Fruit fly (Drosophila melanogaster) whole organism, embryonic: Measurements from ENCODE around the gene CG11263.

ENCODE experiments used
- Atf6 ChIP-seq: fragments of 200-800 bp; sonication (Bioruptor generic); IDR thresholded peaks from 2 replicates; pipeline ENCODE4 v1.3.6; 2022; ENCODE audit warnings: missing biosample characterization, missing genetic modification characterization
- BEAF-32 ChIP-seq: fragments of 200-800 bp; sonication (Bioruptor generic); optimal IDR thresholded peaks from 3 replicates; lab custom pipeline; 2017; ENCODE audit warnings: missing biosample characterization, missing genetic modification characterization, mild to moderate bottlenecking, moderate library complexity, missing genetic modification reagents
- Bgb ChIP-seq: fragments of 200-800 bp; sonication (Bioruptor generic); IDR thresholded peaks from 2 replicates; pipeline ENCODE4 v1.3.6; 2022; ENCODE audit warnings: missing biosample characterization, missing genetic modification characterization; ENCODE audit not compliant: partially characterized antibody
- CG10267 ChIP-seq: fragments of 200-800 bp; sonication (Bioruptor generic); optimal IDR thresholded peaks from 2 replicates; lab custom pipeline; 2018; ENCODE audit warnings: missing biosample characterization, mild to moderate bottlenecking, missing genetic modification characterization, moderate library complexity
- CG10321 ChIP-seq: fragments of 200-800 bp; sonication (Bioruptor generic); IDR thresholded peaks from 2 replicates; pipeline ENCODE4 v1.3.6; 2022; ENCODE audit warnings: missing biosample characterization, missing genetic modification characterization
- CG10543 ChIP-seq: fragments of 200-800 bp; sonication (Bioruptor generic); optimal IDR thresholded peaks from 3 replicates; lab custom pipeline; 2017; ENCODE audit warnings: missing biosample characterization, mild to moderate bottlenecking, missing genetic modification characterization, moderate library complexity
- CG14965 ChIP-seq: fragments of 200-800 bp; sonication (Bioruptor generic); optimal IDR thresholded peaks from 2 replicates; lab custom pipeline; 2016; ENCODE audit warnings: missing biosample characterization, missing genetic modification characterization, borderline replicate concordance
- CG15479 ChIP-seq: fragments of 200-800 bp; sonication (Bioruptor generic); optimal IDR thresholded peaks from 3 replicates; lab custom pipeline; 2019; ENCODE audit warnings: missing biosample characterization, mild to moderate bottlenecking, missing genetic modification characterization, moderate library complexity
- CG15514 ChIP-seq: fragments of 200-800 bp; sonication (Bioruptor generic); optimal IDR thresholded peaks from 3 replicates; lab custom pipeline; 2017; ENCODE audit warnings: missing biosample characterization, missing genetic modification characterization, mild to moderate bottlenecking, moderate library complexity, missing genetic modification reagents
- CG16863 ChIP-seq: fragments of 200-800 bp; sonication (Bioruptor generic); optimal IDR thresholded peaks from 3 replicates; lab custom pipeline; 2016; ENCODE audit warnings: missing biosample characterization, missing genetic modification characterization
- CG17829 ChIP-seq: fragments of 200-800 bp; optimal IDR thresholded peaks from 2 replicates; lab custom pipeline; 2019; ENCODE audit warnings: missing biosample characterization, mild to moderate bottlenecking, missing genetic modification characterization, moderate library complexity
- CG3847 ChIP-seq: fragments of 200-800 bp; sonication (Bioruptor generic); IDR thresholded peaks from 2 replicates; pipeline ENCODE4 v1.3.6; 2022; ENCODE audit warnings: missing biosample characterization, missing genetic modification characterization
- CG42726 ChIP-seq: fragments of 200-800 bp; sonication (Bioruptor generic); IDR thresholded peaks from 2 replicates; pipeline ENCODE4 v1.3.6; 2022; ENCODE audit warnings: missing biosample characterization, missing genetic modification characterization; ENCODE audit not compliant: partially characterized antibody
- CG8290 ChIP-seq, 3 experiments: fragments of 200-800 bp; sonication (Bioruptor generic); optimal IDR thresholded peaks; 2 replicates each; lab custom pipeline; 2016 to 2019; ENCODE audit warnings: missing biosample characterization in 3 of 3, missing genetic modification characterization in 3 of 3, mild to moderate bottlenecking in 2 of 3, moderate library complexity in 1 of 3
- CG8359 ChIP-seq: fragments of 200-800 bp; sonication (Bioruptor generic); optimal IDR thresholded peaks from 2 replicates; lab custom pipeline; 2017; ENCODE audit warnings: missing biosample characterization, mild to moderate bottlenecking, missing genetic modification characterization, borderline replicate concordance
- CG9437 ChIP-seq: fragments of 200-800 bp; sonication (Bioruptor generic); optimal IDR thresholded peaks from 2 replicates; lab custom pipeline; 2018; ENCODE audit warnings: missing biosample characterization, mild to moderate bottlenecking, missing genetic modification characterization
- CG9797 ChIP-seq: fragments of 200-800 bp; sonication (Bioruptor generic); optimal IDR thresholded peaks from 3 replicates; lab custom pipeline; 2018; ENCODE audit warnings: missing biosample characterization, mild to moderate bottlenecking, missing genetic modification characterization
- E2f2 ChIP-seq: fragments of 200-800 bp; sonication (Bioruptor generic); IDR thresholded peaks from 2 replicates; pipeline ENCODE4 v1.3.6; 2022; ENCODE audit warnings: missing biosample characterization, missing genetic modification characterization
- Ets97D ChIP-seq: fragments of 200-800 bp; sonication (Bioruptor generic); optimal IDR thresholded peaks from 3 replicates; lab custom pipeline; 2016; ENCODE audit warnings: missing biosample characterization, missing genetic modification characterization
- Gug ChIP-seq: fragments of 200-800 bp; sonication (Bioruptor generic); IDR thresholded peaks from 4 replicates; pipeline ENCODE4 v1.3.6; 2022; ENCODE audit warnings: missing biosample characterization, missing genetic modification characterization
- MBD-R2 ChIP-seq: fragments of 200-800 bp; sonication (Bioruptor generic); IDR thresholded peaks from 2 replicates; pipeline ENCODE4 v1.3.6; 2022; ENCODE audit warnings: missing biosample characterization, missing genetic modification characterization
- Max ChIP-seq: fragments of 200-800 bp; sonication (Bioruptor generic); optimal IDR thresholded peaks from 2 replicates; lab custom pipeline; 2016; ENCODE audit warnings: missing biosample characterization, mild to moderate bottlenecking, missing genetic modification characterization
- Myb ChIP-seq: fragments of 200-800 bp; sonication (Bioruptor generic); optimal IDR thresholded peaks from 2 replicates; lab custom pipeline; 2016; ENCODE audit warnings: missing biosample characterization, missing genetic modification characterization
- Nf-YA ChIP-seq: fragments of 200-800 bp; sonication (Bioruptor generic); IDR thresholded peaks from 2 replicates; pipeline ENCODE4 v1.3.6; 2022; ENCODE audit warnings: missing biosample characterization, missing genetic modification characterization
- Opbp ChIP-seq: fragments of 200-800 bp; sonication (Bioruptor generic); IDR thresholded peaks from 3 replicates; pipeline ENCODE4 v1.3.6; 2022; ENCODE audit warnings: missing biosample characterization, missing genetic modification characterization; ENCODE audit not compliant: partially characterized antibody
- Sin3A ChIP-seq: fragments of >200 bp; optimal IDR thresholded peaks from 2 replicates; lab custom pipeline; 2018
- Sry-δ ChIP-seq: fragments of 200-800 bp; sonication (Bioruptor generic); optimal IDR thresholded peaks from 2 replicates; lab custom pipeline; 2016; ENCODE audit warnings: missing biosample characterization, missing genetic modification characterization
- TFAM ChIP-seq: fragments of 200-800 bp; sonication (Bioruptor generic); optimal IDR thresholded peaks from 2 replicates; lab custom pipeline; 2017; ENCODE audit warnings: missing biosample characterization, missing genetic modification characterization, inconsistent platforms
- Trl ChIP-seq, 3 experiments: fragments of >200 bp in 2 of 3; fragments of 200-800 bp in 1 of 3; sonication (Bioruptor generic) in 1 of 3; optimal IDR thresholded peaks; 2 replicates in 1 of 3; 3 replicates in 2 of 3; lab custom pipeline; 2016 to 2017; ENCODE audit warnings: missing biosample characterization in 1 of 3, missing genetic modification characterization in 1 of 3
- Xrp1 ChIP-seq: fragments of 200-800 bp; sonication (Bioruptor generic); IDR thresholded peaks from 2 replicates; pipeline ENCODE4 v1.3.6; 2022; ENCODE audit warnings: missing biosample characterization, missing genetic modification characterization
- amos ChIP-seq: fragments of 200-800 bp; sonication (Bioruptor generic); IDR thresholded peaks from 2 replicates; pipeline ENCODE4 v1.3.6; 2022; ENCODE audit warnings: missing biosample characterization, missing genetic modification characterization; ENCODE audit not compliant: partially characterized antibody
- ap ChIP-seq: fragments of 200-800 bp; sonication (Bioruptor generic); IDR thresholded peaks from 2 replicates; pipeline ENCODE4 v1.3.6; 2022; ENCODE audit warnings: missing biosample characterization, missing genetic modification characterization
- ewg ChIP-seq: fragments of 200-800 bp; sonication (Bioruptor generic); optimal IDR thresholded peaks from 3 replicates; lab custom pipeline; 2017; ENCODE audit warnings: mild to moderate bottlenecking, missing biosample characterization, missing genetic modification reagents, missing genetic modification characterization
- fd64A ChIP-seq: fragments of 200-800 bp; sonication (Bioruptor generic); optimal IDR thresholded peaks from 3 replicates; lab custom pipeline; 2018; ENCODE audit warnings: missing biosample characterization, mild to moderate bottlenecking, missing genetic modification characterization
- gro ChIP-seq: fragments of 200-800 bp; sonication (Bioruptor generic); optimal IDR thresholded peaks from 2 replicates; lab custom pipeline; 2016; ENCODE audit warnings: missing biosample characterization, missing genetic modification characterization
- hb ChIP-seq: fragments of 200-800 bp; sonication (Bioruptor generic); IDR thresholded peaks from 3 replicates; pipeline ENCODE4 v1.3.6; 2022; ENCODE audit warnings: missing biosample characterization, missing genetic modification characterization; ENCODE audit not compliant: partially characterized antibody
- inv ChIP-seq: fragments of 200-800 bp; sonication (Bioruptor generic); IDR thresholded peaks from 2 replicates; pipeline ENCODE4 v1.3.6; 2022; ENCODE audit warnings: missing biosample characterization, missing genetic modification characterization; ENCODE audit not compliant: partially characterized antibody
- knrl ChIP-seq: fragments of 200-800 bp; sonication (Bioruptor generic); IDR thresholded peaks from 3 replicates; pipeline ENCODE4 v1.3.6; 2022; ENCODE audit warnings: missing biosample characterization, missing genetic modification characterization; ENCODE audit not compliant: partially characterized antibody
- nerfin-2 ChIP-seq: fragments of 200-800 bp; sonication (Bioruptor generic); IDR thresholded peaks from 2 replicates; pipeline ENCODE4 v1.3.6; 2022; ENCODE audit warnings: missing biosample characterization, missing genetic modification characterization; ENCODE audit not compliant: partially characterized antibody
- onecut ChIP-seq: fragments of 200-800 bp; sonication (Bioruptor generic); IDR thresholded peaks from 2 replicates; pipeline ENCODE4 v1.3.6; 2022; ENCODE audit warnings: missing biosample characterization, missing genetic modification characterization
- pb ChIP-seq: fragments of 200-800 bp; sonication (Bioruptor generic); optimal IDR thresholded peaks from 3 replicates; lab custom pipeline; 2016; ENCODE audit warnings: missing biosample characterization, missing genetic modification characterization
- pzg ChIP-seq: fragments of 200-800 bp; sonication (Bioruptor generic); optimal IDR thresholded peaks from 3 replicates; lab custom pipeline; 2018; ENCODE audit warnings: missing biosample characterization, mild to moderate bottlenecking, missing genetic modification characterization, moderate library complexity
- sens ChIP-seq: fragments of 200-800 bp; sonication (Bioruptor generic); peaks from one replicate; lab custom pipeline; 2016; ENCODE audit warnings: missing biosample characterization, missing genetic modification characterization
- stwl ChIP-seq: fragments of 200-800 bp; sonication (Bioruptor generic); optimal IDR thresholded peaks from 3 replicates; lab custom pipeline; 2018; ENCODE audit warnings: missing biosample characterization, mild to moderate bottlenecking, missing genetic modification characterization, moderate library complexity
- tna ChIP-seq: fragments of 200-800 bp; sonication (Bioruptor generic); IDR thresholded peaks from 2 replicates; pipeline ENCODE4 v1.3.6; 2022; ENCODE audit warnings: missing biosample characterization, missing genetic modification characterization; ENCODE audit not compliant: partially characterized antibody
- unc-4 ChIP-seq: fragments of 200-800 bp; sonication (Bioruptor generic); IDR thresholded peaks from 2 replicates; pipeline ENCODE4 v1.3.6; 2022; ENCODE audit warnings: missing biosample characterization, missing genetic modification characterization; ENCODE audit not compliant: partially characterized antibody
- wor ChIP-seq: fragments of 200-800 bp; sonication (Bioruptor generic); IDR thresholded peaks from 2 replicates; pipeline ENCODE4 v1.3.6; 2022; ENCODE audit warnings: missing biosample characterization, missing genetic modification characterization
- zf30C ChIP-seq: fragments of 200-800 bp; sonication (Bioruptor generic); optimal IDR thresholded peaks from 3 replicates; lab custom pipeline; 2018; ENCODE audit warnings: missing biosample characterization, mild to moderate bottlenecking, missing genetic modification characterization

CG11263 gene

DNA sequence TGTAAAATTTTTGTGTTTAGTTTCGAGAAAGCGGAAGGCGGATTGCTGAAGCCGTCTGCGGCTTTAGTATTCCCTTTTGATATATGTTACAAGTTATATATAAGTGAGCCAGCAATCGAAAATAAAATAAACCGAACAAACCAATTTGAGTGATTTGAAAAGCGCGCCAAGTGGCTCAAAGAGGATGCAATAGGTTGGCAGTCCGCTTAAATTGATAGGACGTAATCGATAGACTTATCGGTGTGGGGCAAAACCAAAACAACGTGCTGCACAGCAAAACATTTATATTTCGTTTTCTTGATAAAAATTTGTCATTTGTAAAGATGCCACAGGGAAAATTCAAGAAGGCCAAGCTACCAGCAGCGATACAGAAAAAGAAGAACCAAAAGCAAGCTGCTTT lies 40.1 kb downstream of the CG11263 start, which contains the start of gene CG11279 (continued):
- TF ChIP-seq CG42726 (GFP tag; lab: Robert Waterston, UW) (peak; percentile 39; the same call in 1 of the 2 replicates), Xrp1 (GFP tag; lab: Robert Waterston, UW) (0 out of 2 replicates have a peak, but pooled peaks have one; percentile 18), Bgb (peak; percentile 78), CG15514 (peak; percentile 45), MBD-R2 (GFP tag; lab: Robert Waterston, UW) (peak; percentile 61; the same call in 1 of the 2 replicates), CG8290 (GFP tag; optimal IDR thresholded peaks at IDR 0.05; lab: Kevin White, UChicago) (no peak), CG8290 (tag; optimal IDR thresholded peaks at IDR 0.05; lab: Kevin White, UChicago) (peak in 1 of 2 experiments; percentile 15), wor (no peak), Sry-δ (GFP tag; lab: Kevin White, UChicago) (peak; percentile 59), Atf6 (GFP tag; lab: Robert Waterston, UW) (no peak), knrl (peak; percentile 37; the same call in 1 of the 3 replicates), gro (GFP tag; lab: Kevin White, UChicago) (peak; percentile 13), CG9437 (GFP tag; lab: Kevin White, UChicago) (no peak), ap (no peak), Opbp (GFP tag; lab: Robert Waterston, UW) (peak; percentile 81; the same call in 2 of the 3 replicates), inv (GFP tag; lab: Robert Waterston, UW) (peak; percentile 47; the same call in 1 of the 2 replicates), CG10321 (GFP tag; lab: Robert Waterston, UW) (no peak), Sin3A (lab: Kevin White, UChicago) (peak; percentile 16), CG10543 (GFP tag; lab: Kevin White, UChicago) (no peak), pb (no peak), Nf-YA (GFP tag; lab: Robert Waterston, UW) (no peak), CG9797 (GFP tag; lab: Kevin White, UChicago) (peak; percentile 14), amos (GFP tag; lab: Robert Waterston, UW) (peak; percentile 79), unc-4 (GFP tag; lab: Robert Waterston, UW) (peak; percentile 68), ewg (GFP tag; lab: Kevin White, UChicago) (no peak), E2f2 (peak; percentile 99), stwl (peak; percentile 53), tna (GFP tag; lab: Robert Waterston, UW) (peak; percentile 66), TFAM (GFP tag; lab: Kevin White, UChicago) (no peak), onecut (GFP tag; lab: Robert Waterston, UW) (peak; percentile 24; the same call in 1 of the 2 replicates), pzg (peak; percentile 71), BEAF-32 (peak; percentile 73), zf30C (GFP tag; lab: Kevin White, UChicago) (no peak), fd64A (no peak), CG10267 (tag; lab: Kevin White, UChicago) (peak; percentile 31), Myb (GFP tag; lab: Kevin White, UChicago) (peak; percentile 0), CG14965 (no peak), Gug (no peak), CG16863 (GFP tag; lab: Kevin White, UChicago) (no peak), CG15479 (GFP tag; lab: Kevin White, UChicago) (peak; percentile 14), CG3847 (GFP tag; lab: Robert Waterston, UW) (peak; percentile 58), Trl (optimal IDR thresholded peaks at IDR 0.05; lab: Kevin White, UChicago) (no peak), Trl (GFP tag; optimal IDR thresholded peaks at IDR 0.05; lab: Kevin White, UChicago) (no peak), Ets97D (peak; percentile 37), nerfin-2 (peak; percentile 80), CG8359 (no peak), Max (GFP tag; lab: Kevin White, UChicago) (peak; percentile 46), CG17829 (tag; lab: Kevin White, UChicago) (peak; percentile 33), hb (0 out of 3 replicates have a peak, but pooled peaks have one; percentile 59), sens (GFP tag; lab: Kevin White, UChicago) (peak; percentile 55)
